Worm (Caenorhabditis elegans): ENCODE measurements around the gene Y47D7A.18.

ce11 chrV:4398884-4399283, 17.7 kb downstream of the Y47D7A.18 start:
- TF ChIP-seq lin-13 (tag; optimal IDR thresholded peaks at IDR 0.05) (no peak), M03D4.4 (tag; optimal IDR thresholded peaks at IDR 0.05) (no peak)
